Worm (Caenorhabditis elegans) whole organism, L1 larva: ENCODE data around the gene K05F6.8.

Source experiments
- nhr-11 ChIP-seq: fragments of 150-350 bp; optimal IDR thresholded peaks from 2 replicates; lab custom pipeline; 2014; ENCODE audit warnings: missing biosample characterization, missing genetic modification characterization
- unc-86 ChIP-seq: sonication (generic microtip); optimal IDR thresholded peaks from 2 replicates; lab custom pipeline; 2016; ENCODE audit warnings: missing genetic modification characterization, missing compliant biosample characterization
- xbp-1 ChIP-seq: sonication (generic microtip); optimal IDR thresholded peaks from 2 replicates; lab custom pipeline; 2016; ENCODE audit warnings: missing genetic modification characterization, missing compliant biosample characterization

DNA sequence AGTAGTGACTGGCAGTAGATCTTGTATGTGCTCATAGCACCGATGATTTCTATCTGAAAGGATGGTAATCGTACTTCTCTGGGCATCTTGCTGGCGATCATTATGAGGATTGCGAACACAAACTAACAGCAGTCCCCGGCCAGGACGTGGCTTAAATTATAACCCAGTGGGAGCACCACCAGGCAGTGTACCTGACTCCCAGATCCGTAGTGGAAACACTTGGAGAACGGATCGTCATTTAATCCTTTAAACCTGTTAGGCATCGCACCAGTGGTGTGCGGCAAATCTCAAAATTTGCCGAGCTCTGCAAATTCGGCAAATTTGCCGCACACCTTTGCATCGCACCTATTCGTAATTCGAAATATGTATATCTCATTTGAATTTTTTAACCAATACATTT lies at the start of gene K05F6.8:
- TF ChIP-seq unc-86 (tag; lab: Kevin White, UChicago) (no peak), nhr-11 (tag; lab: Kevin White, UChicago) (no peak), xbp-1 (tag; lab: Kevin White, UChicago) (no peak)
